Worm (Caenorhabditis elegans) whole organism, L4 larva: Measurements from ENCODE around the gene K01G5.10.

Source experiments
- D1046.2 ChIP-seq: fragments of 200-800 bp; sonication (Bioruptor generic); IDR thresholded peaks from 2 replicates; pipeline ENCODE4 v1.3.6; 2022; ENCODE audit warnings: missing genetic modification characterization, missing compliant biosample characterization
- F10B5.3 ChIP-seq: sonication (generic microtip); optimal IDR thresholded peaks from 2 replicates; lab custom pipeline; 2016; ENCODE audit warnings: mild to moderate bottlenecking, missing genetic modification characterization, missing compliant biosample characterization
- F37D6.2 ChIP-seq: sonication (generic microtip); optimal IDR thresholded peaks from 2 replicates; lab custom pipeline; 2016; ENCODE audit warnings: mild to moderate bottlenecking, missing genetic modification characterization, missing compliant biosample characterization
- F49E8.2 ChIP-seq: sonication (generic microtip); optimal IDR thresholded peaks from 2 replicates; lab custom pipeline; 2016; ENCODE audit warnings: missing compliant biosample characterization, mild to moderate bottlenecking, missing genetic modification characterization, borderline replicate concordance
- Y75B8A.6 ChIP-seq: fragments of 200-800 bp; sonication (Bioruptor generic); IDR thresholded peaks from 2 replicates; pipeline ENCODE4 v1.3.6; 2022; ENCODE audit warnings: missing genetic modification reagents, missing genetic modification characterization, missing compliant biosample characterization
- ZK546.5 ChIP-seq, 2 experiments: sonication (generic microtip); optimal IDR thresholded peaks; 2 replicates each; lab custom pipeline; 2017; ENCODE audit warnings: missing biosample characterization in 2 of 2, missing genetic modification characterization in 2 of 2
- ama-1 ChIP-seq: fragments of 150-350 bp; optimal IDR thresholded peaks from 2 replicates; lab custom pipeline; 2014; ENCODE audit warnings: inconsistent platforms, mixed read lengths
- arid-1 ChIP-seq: fragments of 200-800 bp; sonication (Bioruptor generic); conservative IDR thresholded peaks from 2 replicates; pipeline ENCODE4 v1.3.6; 2022; ENCODE audit warnings: missing genetic modification reagents, missing genetic modification characterization, missing compliant biosample characterization
- ceh-32 ChIP-seq: sonication (generic microtip); optimal IDR thresholded peaks from 2 replicates; lab custom pipeline; 2016; ENCODE audit warnings: mild to moderate bottlenecking, missing genetic modification characterization, missing compliant biosample characterization; ENCODE audit not compliant: poor library complexity
- ces-1 ChIP-seq: fragments of 150-350 bp; sonication (generic microtip); optimal IDR thresholded peaks from 4 replicates; lab custom pipeline; 2014; ENCODE audit warnings: missing biosample characterization, missing genetic modification reagents, missing genetic modification characterization
- cey-2 ChIP-seq: sonication (generic microtip); optimal IDR thresholded peaks from 3 replicates; lab custom pipeline; 2017; ENCODE audit warnings: missing genetic modification characterization, mild to moderate bottlenecking, missing compliant biosample characterization, antibody characterized with exemption, borderline replicate concordance; ENCODE audit not compliant: insufficient read depth
- ctbp-1 ChIP-seq: fragments of 200-800 bp; sonication (Bioruptor generic); IDR thresholded peaks from 2 replicates; pipeline ENCODE4 v1.3.6; 2022; ENCODE audit warnings: missing genetic modification reagents, missing genetic modification characterization, missing compliant biosample characterization
- daf-19 ChIP-seq: fragments of 200-800 bp; sonication (Bioruptor generic); conservative IDR thresholded peaks from 2 replicates; pipeline ENCODE4 v1.3.6; 2022; ENCODE audit warnings: missing genetic modification characterization, missing compliant biosample characterization
- dmd-6 ChIP-seq: fragments of 200-800 bp; sonication (Bioruptor generic); IDR thresholded peaks from 2 replicates; pipeline ENCODE4 v1.3.6; 2022; ENCODE audit warnings: missing genetic modification reagents, missing genetic modification characterization, missing compliant biosample characterization
- dpl-1 ChIP-seq: fragments of 150-350 bp; optimal IDR thresholded peaks from 2 replicates; lab custom pipeline; 2014; ENCODE audit warnings: missing biosample characterization, missing genetic modification reagents, missing genetic modification characterization
- fkh-10 ChIP-seq: fragments of 150-350 bp; optimal IDR thresholded peaks from 2 replicates; lab custom pipeline; 2014; ENCODE audit warnings: missing biosample characterization, missing genetic modification reagents, missing genetic modification characterization
- hmg-1.1 ChIP-seq: fragments of 200-800 bp; sonication (Bioruptor generic); IDR thresholded peaks from 2 replicates; pipeline ENCODE4 v1.3.6; 2022; ENCODE audit warnings: missing genetic modification reagents, missing genetic modification characterization, missing compliant biosample characterization
- lim-7 ChIP-seq: fragments of 200-800 bp; sonication (Bioruptor generic); IDR thresholded peaks from 2 replicates; pipeline ENCODE4 v1.3.6; 2022; ENCODE audit warnings: missing genetic modification characterization, missing compliant biosample characterization
- lin-13 ChIP-seq: fragments of 150-350 bp; optimal IDR thresholded peaks from 2 replicates; lab custom pipeline; 2014; ENCODE audit warnings: missing biosample characterization, missing genetic modification reagents, missing genetic modification characterization
- lin-29 ChIP-seq: fragments of 200-800 bp; sonication (Bioruptor generic); IDR thresholded peaks from 2 replicates; pipeline ENCODE4 v1.3.6; 2022; ENCODE audit warnings: missing genetic modification reagents, missing genetic modification characterization, missing compliant biosample characterization
- lin-38 ChIP-seq: fragments of 200-800 bp; sonication (Bioruptor generic); IDR thresholded peaks from 2 replicates; pipeline ENCODE4 v1.3.6; 2022; ENCODE audit warnings: missing genetic modification reagents, missing genetic modification characterization, missing compliant biosample characterization
- lsy-2 ChIP-seq, 2 experiments: fragments of 150-350 bp in 1 of 2; sonication (generic microtip) in 1 of 2; optimal IDR thresholded peaks; 2 replicates each; lab custom pipeline; 2014 to 2017; ENCODE audit warnings: missing biosample characterization in 2 of 2, missing genetic modification characterization in 2 of 2
- madf-5 ChIP-seq, 2 experiments: fragments of 200-800 bp; sonication (Bioruptor generic); IDR thresholded peaks; 2 replicates each; pipeline ENCODE4 v1.3.6; 2022; ENCODE audit warnings: missing compliant biosample characterization in 2 of 2, missing genetic modification characterization in 2 of 2
- mdl-1 ChIP-seq, 2 experiments: fragments of 150-350 bp in 1 of 2; sonication (generic microtip) in 1 of 2; optimal IDR thresholded peaks; 2 replicates each; lab custom pipeline; 2014 to 2017; ENCODE audit warnings: missing biosample characterization in 2 of 2, missing genetic modification characterization in 2 of 2
- mdt-29 ChIP-seq: fragments of 200-800 bp; sonication (Bioruptor generic); IDR thresholded peaks from 2 replicates; pipeline ENCODE4 v1.3.6; 2022; ENCODE audit warnings: missing genetic modification reagents, missing genetic modification characterization, missing compliant biosample characterization
- mep-1 ChIP-seq: fragments of 150-350 bp; sonication (generic microtip); optimal IDR thresholded peaks from 3 replicates; lab custom pipeline; 2014; ENCODE audit warnings: missing biosample characterization, missing genetic modification characterization
- mxl-2 ChIP-seq: fragments of 200-800 bp; sonication (Bioruptor generic); conservative IDR thresholded peaks from 2 replicates; pipeline ENCODE4 v1.3.6; 2022; ENCODE audit warnings: missing genetic modification reagents, missing genetic modification characterization, missing compliant biosample characterization
- nhr-10 ChIP-seq: fragments of 150-350 bp; optimal IDR thresholded peaks from 2 replicates; lab custom pipeline; 2014; ENCODE audit warnings: missing biosample characterization, missing genetic modification characterization
- nhr-102 ChIP-seq: sonication (generic microtip); optimal IDR thresholded peaks from 2 replicates; lab custom pipeline; 2016; ENCODE audit warnings: mild to moderate bottlenecking, missing genetic modification characterization, moderate library complexity, missing compliant biosample characterization
- nhr-237 ChIP-seq: sonication (generic microtip); optimal IDR thresholded peaks from 2 replicates; lab custom pipeline; 2017; ENCODE audit warnings: missing biosample characterization, missing genetic modification characterization
- nhr-28 ChIP-seq: fragments of 150-350 bp; optimal IDR thresholded peaks from 2 replicates; lab custom pipeline; 2014; ENCODE audit warnings: missing biosample characterization, missing genetic modification characterization
- nhr-41 ChIP-seq: fragments of 200-800 bp; sonication (Bioruptor generic); IDR thresholded peaks from 2 replicates; pipeline ENCODE4 v1.3.6; 2022; ENCODE audit warnings: missing genetic modification reagents, missing genetic modification characterization, missing compliant biosample characterization
- nhr-42 ChIP-seq: fragments of 200-800 bp; sonication (Bioruptor generic); IDR thresholded peaks from 2 replicates; pipeline ENCODE4 v1.3.6; 2022; ENCODE audit warnings: missing genetic modification characterization, missing compliant biosample characterization
- nhr-48 ChIP-seq: sonication (generic microtip); optimal IDR thresholded peaks from 2 replicates; lab custom pipeline; 2016; ENCODE audit warnings: mild to moderate bottlenecking, missing genetic modification characterization, missing compliant biosample characterization
- nhr-77 ChIP-seq: fragments of 150-350 bp; optimal IDR thresholded peaks from 2 replicates; lab custom pipeline; 2014; ENCODE audit warnings: missing biosample characterization, missing genetic modification characterization
- pha-4 ChIP-seq, 2 experiments: fragments of 150-350 bp in 1 of 2; fragments of 200-800 bp in 1 of 2; sonication (Bioruptor generic) in 1 of 2; IDR thresholded peaks in 1 of 2; optimal IDR thresholded peaks in 1 of 2; 2 replicates each; pipeline versions ENCODE4 v1.3.6 to Lab custom; 2014 to 2022; ENCODE audit warnings: missing genetic modification characterization in 2 of 2, missing genetic modification reagents in 2 of 2, missing biosample characterization in 1 of 2, missing compliant biosample characterization in 1 of 2
- php-3 ChIP-seq: fragments of 200-800 bp; sonication (Bioruptor generic); IDR thresholded peaks from 2 replicates; pipeline ENCODE4 v1.3.6; 2022; ENCODE audit warnings: missing genetic modification reagents, missing genetic modification characterization, missing compliant biosample characterization
- pqm-1 ChIP-seq: sonication (generic microtip); optimal IDR thresholded peaks from 2 replicates; lab custom pipeline; 2017; ENCODE audit warnings: missing biosample characterization, missing genetic modification characterization
- sdz-12 ChIP-seq: fragments of 200-800 bp; sonication (Bioruptor generic); optimal IDR thresholded peaks from 2 replicates; lab custom pipeline; 2018; ENCODE audit warnings: mild to moderate bottlenecking, missing genetic modification characterization, missing compliant biosample characterization
- snpc-4 ChIP-seq: fragments of 150-350 bp; optimal IDR thresholded peaks from 2 replicates; lab custom pipeline; 2014; ENCODE audit warnings: missing biosample characterization, missing genetic modification characterization
- tra-1 ChIP-seq: fragments of 200-800 bp; sonication (Bioruptor generic); IDR thresholded peaks from 2 replicates; pipeline ENCODE4 v1.3.6; 2022; ENCODE audit warnings: missing genetic modification reagents, missing genetic modification characterization, missing compliant biosample characterization
- unc-39 ChIP-seq: sonication (generic microtip); optimal IDR thresholded peaks from 2 replicates; lab custom pipeline; 2017; ENCODE audit warnings: missing biosample characterization, missing genetic modification characterization
- vab-7 ChIP-seq: fragments of 200-800 bp; sonication (Bioruptor generic); IDR thresholded peaks from 2 replicates; pipeline ENCODE4 v1.3.6; 2022; ENCODE audit warnings: missing genetic modification reagents, missing genetic modification characterization, missing compliant biosample characterization
- zfp-3 ChIP-seq: fragments of 200-800 bp; sonication (Bioruptor generic); conservative IDR thresholded peaks from 2 replicates; pipeline ENCODE4 v1.3.6; 2022; ENCODE audit warnings: missing genetic modification reagents, missing genetic modification characterization, missing compliant biosample characterization
- zip-11 ChIP-seq: fragments of 200-800 bp; sonication (Bioruptor generic); IDR thresholded peaks from 2 replicates; pipeline ENCODE4 v1.3.6; 2022; ENCODE audit warnings: missing genetic modification characterization, missing compliant biosample characterization
- ztf-7 ChIP-seq: fragments of 150-350 bp; optimal IDR thresholded peaks from 2 replicates; lab custom pipeline; 2014; ENCODE audit warnings: missing biosample characterization, missing genetic modification characterization

K01G5.10 gene

ce11 chrIII:10742382-10742860, 15.9 kb downstream of the K01G5.10 start, which contains the start of the genes tbb-1 and rib-2 (continued):
- no peak for TF ChIP-seq madf-5 (GFP tag; IDR thresholded peaks at IDR 0.05; lab: Robert Waterston, UW)
- TF ChIP-seq snpc-4 (tag; lab: Kevin White, UChicago) = no peak
- TF ChIP-seq vab-7 (GFP tag; lab: Robert Waterston, UW) = no peak
- TF ChIP-seq ztf-7 (tag; lab: Kevin White, UChicago) = no peak
- no peak for TF ChIP-seq F37D6.2 (tag; lab: Kevin White, UChicago)
- TF ChIP-seq nhr-41 (GFP tag; lab: Robert Waterston, UW) = peak; percentile 68; the same call in 1 of the 2 replicates
- no peak for TF ChIP-seq unc-39
- TF ChIP-seq zfp-3 = peak; percentile 69
- TF ChIP-seq cey-2 = no peak
- no peak for TF ChIP-seq mxl-2 (GFP tag; lab: Robert Waterston, UW)
- TF ChIP-seq daf-19 (GFP tag; lab: Robert Waterston, UW) = no peak
- TF ChIP-seq lsy-2 (tag; optimal IDR thresholded peaks at IDR 0.05; lab: Kevin White, UChicago) = peak in 1 of 2 experiments; percentile 87
- TF ChIP-seq hmg-1.1 (GFP tag; lab: Robert Waterston, UW) = no peak
- TF ChIP-seq nhr-237 (tag; lab: Kevin White, UChicago) = no peak

ce11 chrIII:10740518-10740917, 17.8 kb downstream of the K01G5.10 start, which contains the start of gene K01G5.8:
Gene K01G5.8 (minus strand): TSS chrIII:10740772.
- TF ChIP-seq lin-38 (GFP tag; lab: Robert Waterston, UW) (peak; percentile 63), nhr-28 (tag; lab: Kevin White, UChicago) (no peak), pha-4 (GFP tag; IDR thresholded peaks at IDR 0.05; lab: Robert Waterston, UW) (0 out of 2 replicates have a peak, but pooled peaks have one; percentile 12), pha-4 (tag; optimal IDR thresholded peaks at IDR 0.05; lab: Kevin White, UChicago) (no peak), nhr-42 (0 out of 2 replicates have a peak, but pooled peaks have one; percentile 48), Y75B8A.6 (GFP tag; lab: Robert Waterston, UW) (0 out of 2 replicates have a peak, but pooled peaks have one; percentile 39), F10B5.3 (tag; lab: Kevin White, UChicago) (no peak), sdz-12 (GFP tag; lab: Kevin White, UChicago) (no peak), F49E8.2 (peak; percentile 8), lim-7 (GFP tag; lab: Robert Waterston, UW) (0 out of 2 replicates have a peak, but pooled peaks have one; percentile 5), ceh-32 (tag; lab: Kevin White, UChicago) (no peak), ama-1 (lab: Kevin White, UChicago) (peak; percentile 41)

ce11 chrIII:10739902-10740301, 18.4 kb downstream of the K01G5.10 start:
- TF ChIP-seq hmg-1.1 (GFP tag; lab: Robert Waterston, UW) (0 out of 2 replicates have a peak, but pooled peaks have one; percentile 41), dpl-1 (GFP tag; lab: Kevin White, UChicago) (peak; percentile 60), nhr-77 (no peak), mep-1 (tag; lab: Kevin White, UChicago) (peak; percentile 58), nhr-42 (no peak), nhr-10 (no peak), mdl-1 (tag; optimal IDR thresholded peaks at IDR 0.05; lab: Kevin White, UChicago) (peak in 1 of 2 experiments; percentile 8), nhr-41 (GFP tag; lab: Robert Waterston, UW) (no peak), nhr-48 (tag; lab: Kevin White, UChicago) (peak; percentile 7), ctbp-1 (0 out of 2 replicates have a peak, but pooled peaks have one; percentile 12), nhr-102 (tag; lab: Kevin White, UChicago) (peak; percentile 23), lin-13 (GFP tag; lab: Kevin White, UChicago) (no peak), arid-1 (GFP tag; lab: Robert Waterston, UW) (0 out of 2 replicates have a peak, but pooled peaks have one; percentile 22), dmd-6 (GFP tag; lab: Robert Waterston, UW) (0 out of 2 replicates have a peak, but pooled peaks have one; percentile 14), ama-1 (lab: Kevin White, UChicago) (peak; percentile 62), cey-2 (no peak), php-3 (GFP tag; lab: Robert Waterston, UW) (no peak), fkh-10 (GFP tag; lab: Kevin White, UChicago) (no peak), zfp-3 (0 out of 2 replicates have a peak, but pooled peaks have one; percentile 49), ZK546.5 (tag; optimal IDR thresholded peaks at IDR 0.05; lab: Kevin White, UChicago) (no peak), D1046.2 (no peak), ces-1 (GFP tag; lab: Kevin White, UChicago) (no peak), pqm-1 (peak; percentile 13), zip-11 (GFP tag; lab: Robert Waterston, UW) (no peak), lin-29 (GFP tag; lab: Robert Waterston, UW) (no peak), mdt-29 (GFP tag; lab: Robert Waterston, UW) (no peak), vab-7 (GFP tag; lab: Robert Waterston, UW) (no peak), tra-1 (GFP tag; lab: Robert Waterston, UW) (no peak)
